Fruit fly (Drosophila melanogaster) whole organism, embryonic: ENCODE data around the gene CG11723.

Experiments
- Adf1 ChIP-seq: fragments of 200-800 bp; sonication (Bioruptor generic); IDR thresholded peaks from 2 replicates; pipeline ENCODE4 v1.3.6; 2022; ENCODE audit warnings: missing biosample characterization, missing genetic modification characterization
- C15 ChIP-seq: fragments of 200-800 bp; sonication (Bioruptor generic); IDR thresholded peaks from 3 replicates; pipeline ENCODE4 v1.3.6; 2022; ENCODE audit warnings: missing biosample characterization, missing genetic modification characterization
- CG11504 ChIP-seq: fragments of 200-800 bp; sonication (Bioruptor generic); optimal IDR thresholded peaks from 3 replicates; lab custom pipeline; 2019; ENCODE audit warnings: missing biosample characterization, mild to moderate bottlenecking, missing genetic modification characterization, moderate library complexity
- CG12155 ChIP-seq: fragments of 200-800 bp; sonication (Bioruptor generic); optimal IDR thresholded peaks from 3 replicates; lab custom pipeline; 2016; ENCODE audit warnings: missing biosample characterization, missing genetic modification characterization
- CG12391 ChIP-seq: fragments of 200-800 bp; sonication (Bioruptor generic); optimal IDR thresholded peaks from 3 replicates; lab custom pipeline; 2018; ENCODE audit warnings: missing biosample characterization, mild to moderate bottlenecking, missing genetic modification characterization, moderate library complexity
- CG13123 ChIP-seq: fragments of 200-800 bp; sonication (Bioruptor generic); optimal IDR thresholded peaks from 2 replicates; lab custom pipeline; 2016; ENCODE audit warnings: missing biosample characterization, missing genetic modification characterization
- CG13894 ChIP-seq: fragments of 200-800 bp; sonication (Bioruptor generic); optimal IDR thresholded peaks from 3 replicates; lab custom pipeline; 2018; ENCODE audit warnings: missing biosample characterization, mild to moderate bottlenecking, missing genetic modification characterization, moderate library complexity
- CG14050 ChIP-seq: fragments of 200-800 bp; sonication (Bioruptor generic); IDR thresholded peaks from 3 replicates; pipeline ENCODE4 v1.3.6; 2022; ENCODE audit warnings: missing biosample characterization, missing genetic modification characterization
- CG15514 ChIP-seq: fragments of 200-800 bp; sonication (Bioruptor generic); optimal IDR thresholded peaks from 3 replicates; lab custom pipeline; 2017; ENCODE audit warnings: missing biosample characterization, missing genetic modification characterization, mild to moderate bottlenecking, moderate library complexity, missing genetic modification reagents
- CG1602 ChIP-seq: fragments of 200-800 bp; sonication (Bioruptor generic); optimal IDR thresholded peaks from 3 replicates; lab custom pipeline; 2016; ENCODE audit warnings: missing biosample characterization, missing genetic modification characterization
- CG16813 ChIP-seq: fragments of 200-800 bp; sonication (Bioruptor generic); IDR thresholded peaks from 3 replicates; pipeline ENCODE4 v1.3.6; 2022; ENCODE audit warnings: missing biosample characterization, missing genetic modification characterization; ENCODE audit not compliant: partially characterized antibody
- CG16815 ChIP-seq: fragments of 200-800 bp; sonication (Bioruptor generic); optimal IDR thresholded peaks from 3 replicates; lab custom pipeline; 2017; ENCODE audit warnings: missing biosample characterization, mild to moderate bottlenecking, missing genetic modification characterization
- CG2678 ChIP-seq: fragments of 200-800 bp; sonication (Bioruptor generic); optimal IDR thresholded peaks from 3 replicates; lab custom pipeline; 2019; ENCODE audit warnings: missing biosample characterization, mild to moderate bottlenecking, missing genetic modification characterization, moderate library complexity
- CG31388 ChIP-seq: fragments of 200-800 bp; sonication (Bioruptor generic); optimal IDR thresholded peaks from 2 replicates; lab custom pipeline; 2016; ENCODE audit warnings: missing biosample characterization, missing genetic modification characterization
- CG32767 ChIP-seq: fragments of 200-800 bp; sonication (Bioruptor generic); IDR thresholded peaks from 2 replicates; pipeline ENCODE4 v1.3.6; 2022; ENCODE audit warnings: missing biosample characterization, missing genetic modification characterization
- CG3281 ChIP-seq: fragments of 200-800 bp; sonication (Bioruptor generic); optimal IDR thresholded peaks from 3 replicates; lab custom pipeline; 2017; ENCODE audit warnings: missing biosample characterization, mild to moderate bottlenecking, missing genetic modification characterization
- CG4424 ChIP-seq: fragments of 200-800 bp; sonication (Bioruptor generic); optimal IDR thresholded peaks from 3 replicates; lab custom pipeline; 2016; ENCODE audit warnings: missing biosample characterization, missing genetic modification characterization
- CG6854 ChIP-seq: fragments of 200-800 bp; sonication (Bioruptor generic); optimal IDR thresholded peaks from 3 replicates; lab custom pipeline; 2017; ENCODE audit warnings: missing biosample characterization, mild to moderate bottlenecking, missing genetic modification characterization
- CG7839 ChIP-seq: fragments of 200-800 bp; sonication (Bioruptor generic); optimal IDR thresholded peaks from 3 replicates; lab custom pipeline; 2018; ENCODE audit warnings: missing biosample characterization, mild to moderate bottlenecking, missing genetic modification characterization, moderate library complexity
- CG7963 ChIP-seq: fragments of 200-800 bp; sonication (Bioruptor generic); IDR thresholded peaks from 3 replicates; pipeline ENCODE4 v1.3.6; 2022; ENCODE audit warnings: missing biosample characterization, missing genetic modification characterization; ENCODE audit not compliant: partially characterized antibody
- CG8290 ChIP-seq, 3 experiments: fragments of 200-800 bp; sonication (Bioruptor generic); optimal IDR thresholded peaks; 2 replicates each; lab custom pipeline; 2016 to 2019; ENCODE audit warnings: missing biosample characterization in 3 of 3, missing genetic modification characterization in 3 of 3, mild to moderate bottlenecking in 2 of 3, moderate library complexity in 1 of 3
- D19B ChIP-seq: fragments of 200-800 bp; sonication (Bioruptor generic); optimal IDR thresholded peaks from 2 replicates; lab custom pipeline; 2017; ENCODE audit warnings: missing biosample characterization, mild to moderate bottlenecking, missing genetic modification characterization
- Doc2 ChIP-seq: fragments of 200-800 bp; sonication (Bioruptor generic); IDR thresholded peaks from 2 replicates; pipeline ENCODE4 v1.3.6; 2022; ENCODE audit warnings: missing biosample characterization, missing genetic modification characterization
- Ets65A ChIP-seq: fragments of 200-800 bp; sonication (Bioruptor generic); peaks from one replicate; lab custom pipeline; 2016; ENCODE audit warnings: missing biosample characterization, missing genetic modification characterization
- Gsc ChIP-seq: fragments of 200-800 bp; sonication (Bioruptor generic); IDR thresholded peaks from 2 replicates; pipeline ENCODE4 v1.3.6; 2022; ENCODE audit warnings: missing biosample characterization, missing genetic modification characterization
- HLH54F ChIP-seq: fragments of 200-800 bp; sonication (Bioruptor generic); optimal IDR thresholded peaks from 3 replicates; lab custom pipeline; 2016; ENCODE audit warnings: missing biosample characterization, missing genetic modification characterization
- HmgZ ChIP-seq: fragments of 200-800 bp; sonication (Bioruptor generic); optimal IDR thresholded peaks from 2 replicates; lab custom pipeline; 2018; ENCODE audit warnings: missing biosample characterization, mild to moderate bottlenecking, missing genetic modification characterization
- Mes4 ChIP-seq: fragments of 200-800 bp; sonication (Bioruptor generic); optimal IDR thresholded peaks from 2 replicates; lab custom pipeline; 2016; ENCODE audit warnings: missing biosample characterization, missing genetic modification characterization
- Myb ChIP-seq: fragments of 200-800 bp; sonication (Bioruptor generic); optimal IDR thresholded peaks from 2 replicates; lab custom pipeline; 2016; ENCODE audit warnings: missing biosample characterization, missing genetic modification characterization
- NC2α ChIP-seq: fragments of 200-800 bp; sonication (Bioruptor generic); optimal IDR thresholded peaks from 2 replicates; lab custom pipeline; 2016; ENCODE audit warnings: missing biosample characterization, missing genetic modification characterization
- Opbp ChIP-seq: fragments of 200-800 bp; sonication (Bioruptor generic); IDR thresholded peaks from 3 replicates; pipeline ENCODE4 v1.3.6; 2022; ENCODE audit warnings: missing biosample characterization, missing genetic modification characterization; ENCODE audit not compliant: partially characterized antibody
- Sry-β ChIP-seq: fragments of 200-800 bp; sonication (Bioruptor generic); optimal IDR thresholded peaks from 2 replicates; lab custom pipeline; 2018; ENCODE audit warnings: missing biosample characterization, mild to moderate bottlenecking, missing genetic modification characterization, moderate library complexity
- bsh ChIP-seq, 2 experiments: fragments of 200-800 bp; sonication (Bioruptor generic); optimal IDR thresholded peaks; 2 replicates each; lab custom pipeline; 2017 to 2018; ENCODE audit warnings: mild to moderate bottlenecking in 2 of 2, missing biosample characterization in 2 of 2, missing genetic modification characterization in 2 of 2, moderate library complexity in 1 of 2
- crol ChIP-seq: fragments of 200-800 bp; sonication (Bioruptor generic); IDR thresholded peaks from 2 replicates; pipeline ENCODE4 v1.3.6; 2022; ENCODE audit warnings: missing biosample characterization, missing genetic modification characterization
- dmrt99B ChIP-seq: fragments of 200-800 bp; sonication (Bioruptor generic); optimal IDR thresholded peaks from 2 replicates; lab custom pipeline; 2018; ENCODE audit warnings: missing biosample characterization, mild to moderate bottlenecking, missing genetic modification characterization, moderate library complexity
- fd96Cb ChIP-seq: fragments of 200-800 bp; sonication (Bioruptor generic); optimal IDR thresholded peaks from 2 replicates; lab custom pipeline; 2018; ENCODE audit warnings: missing biosample characterization, mild to moderate bottlenecking, missing genetic modification characterization, moderate library complexity
- grn ChIP-seq: fragments of 200-800 bp; sonication (Bioruptor generic); optimal IDR thresholded peaks from 3 replicates; lab custom pipeline; 2017; ENCODE audit warnings: missing biosample characterization, missing genetic modification characterization
- hb ChIP-seq: fragments of 200-800 bp; sonication (Bioruptor generic); IDR thresholded peaks from 3 replicates; pipeline ENCODE4 v1.3.6; 2022; ENCODE audit warnings: missing biosample characterization, missing genetic modification characterization; ENCODE audit not compliant: partially characterized antibody
- inv ChIP-seq: fragments of 200-800 bp; sonication (Bioruptor generic); IDR thresholded peaks from 2 replicates; pipeline ENCODE4 v1.3.6; 2022; ENCODE audit warnings: missing biosample characterization, missing genetic modification characterization; ENCODE audit not compliant: partially characterized antibody
- kah ChIP-seq: fragments of 200-800 bp; sonication (Bioruptor generic); optimal IDR thresholded peaks from 2 replicates; lab custom pipeline; 2018; ENCODE audit warnings: missing biosample characterization, mild to moderate bottlenecking, missing genetic modification characterization
- pb ChIP-seq: fragments of 200-800 bp; sonication (Bioruptor generic); optimal IDR thresholded peaks from 3 replicates; lab custom pipeline; 2016; ENCODE audit warnings: missing biosample characterization, missing genetic modification characterization
- ranshi ChIP-seq: fragments of 200-800 bp; sonication (Bioruptor generic); IDR thresholded peaks from 2 replicates; pipeline ENCODE4 v1.3.6; 2022; ENCODE audit warnings: missing biosample characterization, missing genetic modification characterization
- ro ChIP-seq: fragments of 200-800 bp; sonication (Bioruptor generic); IDR thresholded peaks from 2 replicates; pipeline ENCODE4 v1.3.6; 2022; ENCODE audit warnings: missing biosample characterization, missing genetic modification characterization
- schlank ChIP-seq: fragments of 200-800 bp; sonication (Bioruptor generic); optimal IDR thresholded peaks from 2 replicates; lab custom pipeline; 2018; ENCODE audit warnings: missing biosample characterization, mild to moderate bottlenecking, missing genetic modification characterization
- shn ChIP-seq: fragments of 200-800 bp; sonication (Bioruptor generic); optimal IDR thresholded peaks from 3 replicates; lab custom pipeline; 2016; ENCODE audit warnings: missing biosample characterization, missing genetic modification characterization
- tll ChIP-seq, 2 experiments: fragments of 200-800 bp in 1 of 2; fragments of >200 bp in 1 of 2; sonication (Bioruptor generic) in 1 of 2; optimal IDR thresholded peaks; 2 replicates each; lab custom pipeline; 2017 to 2019; ENCODE audit warnings: missing biosample characterization in 2 of 2, missing genetic modification characterization in 2 of 2, mild to moderate bottlenecking in 1 of 2, moderate library complexity in 1 of 2
- tup ChIP-seq: fragments of 200-800 bp; sonication (Bioruptor generic); optimal IDR thresholded peaks from 2 replicates; lab custom pipeline; 2016; ENCODE audit warnings: missing biosample characterization, mild to moderate bottlenecking, missing genetic modification characterization, moderate library complexity
- z ChIP-seq: fragments of 200-800 bp; sonication (Bioruptor generic); IDR thresholded peaks from 3 replicates; pipeline ENCODE4 v1.3.6; 2022; ENCODE audit warnings: missing biosample characterization, missing genetic modification characterization

The CG11723 gene

DNA sequence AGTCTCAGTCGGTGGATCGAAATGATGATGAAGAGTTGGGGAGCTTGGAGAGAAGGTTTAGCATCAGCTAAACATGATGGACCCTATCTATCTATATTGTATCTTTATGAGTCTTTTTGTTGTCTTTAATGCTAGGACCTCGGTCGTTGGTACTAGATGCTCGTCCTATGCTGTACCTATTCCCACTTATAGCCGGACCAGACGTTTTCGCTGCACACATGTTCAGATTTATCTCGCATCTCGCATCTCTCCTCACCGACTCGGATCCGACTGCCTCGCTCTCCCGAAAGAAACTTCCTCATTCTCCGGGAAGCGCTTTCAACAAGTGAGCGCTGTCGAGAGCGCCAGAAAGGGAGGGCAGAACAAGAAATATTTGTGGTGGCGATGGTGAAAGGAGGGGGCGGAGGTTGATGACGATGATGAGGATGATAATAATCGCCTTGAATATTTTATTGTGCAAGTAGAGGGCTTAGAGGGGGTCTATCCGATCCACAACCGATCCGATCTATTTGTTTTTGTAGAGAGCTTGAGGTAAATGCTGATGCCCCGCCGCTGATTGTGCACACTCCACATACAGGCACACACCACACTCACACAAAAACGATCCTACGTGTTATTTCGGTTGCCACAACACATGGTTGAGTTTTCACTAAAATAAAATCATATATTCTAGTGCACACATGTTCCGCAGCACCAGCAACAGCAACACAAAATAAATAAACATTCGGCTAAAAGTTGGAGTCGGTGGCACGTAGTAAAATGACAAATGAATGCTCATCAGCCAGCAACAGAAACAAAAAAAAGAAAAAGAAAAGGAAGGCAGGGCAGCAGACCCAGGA is 15.9 kb upstream of the CG11723 start:
- TF ChIP-seq hb (GFP tag; lab: Robert Waterston, UW) (no peak), Doc2 (GFP tag; lab: Robert Waterston, UW) (no peak), CG8290 (GFP tag; optimal IDR thresholded peaks at IDR 0.05; lab: Kevin White, UChicago) (no peak), CG8290 (tag; optimal IDR thresholded peaks at IDR 0.05; lab: Kevin White, UChicago) (no peak), CG16815 (GFP tag; lab: Kevin White, UChicago) (no peak), bsh (GFP tag; optimal IDR thresholded peaks at IDR 0.05; lab: Kevin White, UChicago) (peak in 1 of 2 experiments; percentile 42), grn (GFP tag; lab: Kevin White, UChicago) (peak; percentile 86), Opbp (GFP tag; lab: Robert Waterston, UW) (no peak), CG3281 (GFP tag; lab: Kevin White, UChicago) (no peak), CG7839 (peak; percentile 28), shn (no peak), CG12155 (GFP tag; lab: Kevin White, UChicago) (no peak), inv (no peak), CG14050 (no peak), CG31388 (GFP tag; lab: Kevin White, UChicago) (no peak), CG16813 (no peak), CG6854 (GFP tag; lab: Kevin White, UChicago) (no peak), CG13123 (GFP tag; lab: Kevin White, UChicago) (no peak), schlank (tag; lab: Kevin White, UChicago) (no peak), CG4424 (GFP tag; lab: Kevin White, UChicago) (no peak), NC2α (GFP tag; lab: Kevin White, UChicago) (no peak), crol (GFP tag; lab: Robert Waterston, UW) (peak; percentile 88), CG7963 (GFP tag; lab: Robert Waterston, UW) (no peak), CG1602 (GFP tag; lab: Kevin White, UChicago) (no peak), CG13894 (tag; lab: Kevin White, UChicago) (no peak), ranshi (GFP tag; lab: Robert Waterston, UW) (0 out of 2 replicates have a peak, but pooled peaks have one; percentile 21), CG11504 (tag; lab: Kevin White, UChicago) (peak; percentile 19), kah (GFP tag; lab: Kevin White, UChicago) (peak; percentile 75), dmrt99B (tag; lab: Kevin White, UChicago) (peak; percentile 6), Adf1 (no peak; the same call in 1 of the 2 replicates), C15 (GFP tag; lab: Robert Waterston, UW) (no peak), CG15514 (GFP tag; lab: Kevin White, UChicago) (no peak), CG32767 (GFP tag; lab: Robert Waterston, UW) (no peak), tll (GFP tag; optimal IDR thresholded peaks at IDR 0.05; lab: Kevin White, UChicago) (no peak), HmgZ (tag; lab: Kevin White, UChicago) (no peak), HLH54F (GFP tag; lab: Kevin White, UChicago) (no peak), CG12391 (tag; lab: Kevin White, UChicago) (peak; percentile 20), pb (GFP tag; lab: Kevin White, UChicago) (no peak), z (GFP tag; lab: Robert Waterston, UW) (no peak), Myb (no peak), ro (GFP tag; lab: Robert Waterston, UW) (no peak), Mes4 (GFP tag; lab: Kevin White, UChicago) (no peak), fd96Cb (tag; lab: Kevin White, UChicago) (peak; percentile 5), Sry-β (no peak), Gsc (GFP tag; lab: Robert Waterston, UW) (no peak), D19B (no peak), CG2678 (tag; lab: Kevin White, UChicago) (peak; percentile 15), tup (GFP tag; lab: Kevin White, UChicago) (no peak), Ets65A (GFP tag; lab: Kevin White, UChicago) (no peak)
